Fruit fly (Drosophila melanogaster) whole organism, pupa: ENCODE results near the gene Es2.

Source experiments
- CG10348 ChIP-seq: fragments of 200-800 bp; sonication (Bioruptor generic); IDR thresholded peaks from 2 replicates; pipeline ENCODE4 v1.3.6; 2022; ENCODE audit warnings: missing biosample characterization, missing genetic modification characterization
- CG12605 ChIP-seq: fragments of 200-800 bp; sonication (Bioruptor generic); IDR thresholded peaks from 2 replicates; pipeline ENCODE4 v1.3.6; 2022; ENCODE audit warnings: missing biosample characterization, missing genetic modification characterization
- CG13204 ChIP-seq: fragments of 200-800 bp; sonication (Bioruptor generic); optimal IDR thresholded peaks from 2 replicates; lab custom pipeline; 2018; ENCODE audit warnings: missing biosample characterization, mild to moderate bottlenecking, missing genetic modification characterization, moderate library complexity
- CG14655 ChIP-seq: fragments of 200-800 bp; sonication (Bioruptor generic); optimal IDR thresholded peaks from 3 replicates; lab custom pipeline; 2017; ENCODE audit warnings: mild to moderate bottlenecking, missing biosample characterization, missing genetic modification reagents, missing genetic modification characterization
- CG15710 ChIP-seq: fragments of 200-800 bp; sonication (Bioruptor generic); optimal IDR thresholded peaks from 2 replicates; lab custom pipeline; 2018; ENCODE audit warnings: missing biosample characterization, mild to moderate bottlenecking, missing genetic modification characterization, moderate library complexity
- CG17806 ChIP-seq: fragments of 200-800 bp; sonication (Bioruptor generic); optimal IDR thresholded peaks from 2 replicates; lab custom pipeline; 2018; ENCODE audit warnings: missing biosample characterization, mild to moderate bottlenecking, missing genetic modification characterization, moderate library complexity
- CG32121 ChIP-seq: fragments of 200-800 bp; sonication (Bioruptor generic); IDR thresholded peaks from 2 replicates; pipeline ENCODE4 v1.3.6; 2022; ENCODE audit warnings: missing biosample characterization, missing genetic modification characterization
- CG34367 ChIP-seq: fragments of 200-800 bp; sonication (Bioruptor generic); optimal IDR thresholded peaks from 2 replicates; lab custom pipeline; 2018; ENCODE audit warnings: missing biosample characterization, mild to moderate bottlenecking, missing genetic modification characterization
- CG4496 ChIP-seq: fragments of 200-800 bp; sonication (Bioruptor generic); IDR thresholded peaks from 3 replicates; pipeline ENCODE4 v1.3.6; 2022; ENCODE audit warnings: missing biosample characterization, missing genetic modification characterization
- CG8159 ChIP-seq: fragments of 200-800 bp; sonication (Bioruptor generic); optimal IDR thresholded peaks from 3 replicates; lab custom pipeline; 2018; ENCODE audit warnings: missing biosample characterization, mild to moderate bottlenecking, missing genetic modification characterization, moderate library complexity
- CG8301 ChIP-seq: fragments of 200-800 bp; sonication (Bioruptor generic); optimal IDR thresholded peaks from 2 replicates; lab custom pipeline; 2018; ENCODE audit warnings: missing biosample characterization, mild to moderate bottlenecking, missing genetic modification characterization
- CG9948 ChIP-seq: fragments of 200-800 bp; sonication (Bioruptor generic); optimal IDR thresholded peaks from 2 replicates; lab custom pipeline; 2018; ENCODE audit warnings: missing biosample characterization, mild to moderate bottlenecking, missing genetic modification characterization, moderate library complexity
- D1 ChIP-seq: fragments of 200-800 bp; sonication (Bioruptor generic); optimal IDR thresholded peaks from 2 replicates; lab custom pipeline; 2018; ENCODE audit warnings: missing biosample characterization, mild to moderate bottlenecking, missing genetic modification characterization, moderate library complexity
- EcR ChIP-seq: fragments of 200-800 bp; sonication (Bioruptor generic); optimal IDR thresholded peaks from 3 replicates; lab custom pipeline; 2019; ENCODE audit warnings: missing biosample characterization, missing genetic modification characterization, mild to moderate bottlenecking, moderate library complexity, missing genetic modification reagents
- Ets98B ChIP-seq: fragments of 200-800 bp; sonication (Bioruptor generic); IDR thresholded peaks from 2 replicates; pipeline ENCODE4 v1.3.6; 2022; ENCODE audit warnings: missing biosample characterization, missing genetic modification characterization
- Pif1A ChIP-seq: fragments of 200-800 bp; sonication (Bioruptor generic); optimal IDR thresholded peaks from 3 replicates; lab custom pipeline; 2016; ENCODE audit warnings: missing biosample characterization, missing genetic modification characterization
- Pif1B ChIP-seq: fragments of 200-800 bp; sonication (Bioruptor generic); optimal IDR thresholded peaks from 3 replicates; lab custom pipeline; 2016; ENCODE audit warnings: missing biosample characterization, missing genetic modification characterization
- Snoo ChIP-seq: fragments of 200-800 bp; sonication (Bioruptor generic); optimal IDR thresholded peaks from 3 replicates; lab custom pipeline; 2017; ENCODE audit warnings: missing biosample characterization, mild to moderate bottlenecking, missing genetic modification characterization, inconsistent platforms
- fd96Ca ChIP-seq: fragments of 200-800 bp; sonication (Bioruptor generic); IDR thresholded peaks from 3 replicates; pipeline ENCODE4 v1.3.6; 2022; ENCODE audit warnings: missing biosample characterization, missing genetic modification characterization
- gl ChIP-seq: fragments of 200-800 bp; sonication (Bioruptor generic); optimal IDR thresholded peaks from 2 replicates; lab custom pipeline; 2018; ENCODE audit warnings: missing biosample characterization, mild to moderate bottlenecking, missing genetic modification characterization
- rn ChIP-seq: fragments of 200-800 bp; sonication (Bioruptor generic); IDR thresholded peaks from 2 replicates; pipeline ENCODE4 v1.3.6; 2022; ENCODE audit warnings: missing biosample characterization, missing genetic modification characterization

Es2 gene

dm6 chrX:8461147-8461546, at the start of gene Es2:
Gene Es2 (plus strand): TSS chrX:8461479.
- TF ChIP-seq D1 (tag; lab: Kevin White, UChicago) (peak; percentile 1), CG4496 (GFP tag; lab: Robert Waterston, UW) (no peak)

- TF ChIP-seq Ets98B (GFP tag; lab: Robert Waterston, UW) (peak; percentile 96), CG13204 (peak; percentile 59), D1 (tag; lab: Kevin White, UChicago) (no peak), Snoo (tag; lab: Kevin White, UChicago) (peak; percentile 25), CG17806 (no peak), CG34367 (no peak), Pif1A (peak; percentile 32), CG4496 (GFP tag; lab: Robert Waterston, UW) (peak; percentile 83), CG10348 (no peak), CG14655 (no peak), CG8301 (tag; lab: Kevin White, UChicago) (no peak), CG15710 (tag; lab: Kevin White, UChicago) (peak; percentile 0), Pif1B (GFP tag; lab: Kevin White, UChicago) (peak; percentile 37), CG9948 (no peak), CG32121 (GFP tag; lab: Robert Waterston, UW) (peak; percentile 94), CG8159 (tag; lab: Kevin White, UChicago) (no peak), CG12605 (peak; percentile 90), EcR (peak; percentile 21), fd96Ca (GFP tag; lab: Robert Waterston, UW) (peak; percentile 93), gl (tag; lab: Kevin White, UChicago) (no peak), rn (GFP tag; lab: Robert Waterston, UW) (no peak)
Measured at dm6 chrX:8411532-8411960, 49.7 kb upstream of the Es2 start, which contains the start of gene lawc. Gene lawc (minus strand): TSS chrX:8411658.

- TF ChIP-seq CG12605 (no peak), CG17806 (no peak), CG13204 (no peak), rn (GFP tag; lab: Robert Waterston, UW) (no peak), gl (tag; lab: Kevin White, UChicago) (no peak), EcR (peak; percentile 23), Pif1B (GFP tag; lab: Kevin White, UChicago) (no peak), Snoo (tag; lab: Kevin White, UChicago) (no peak), CG4496 (GFP tag; lab: Robert Waterston, UW) (0 out of 3 replicates have a peak, but pooled peaks have one; percentile 17), CG8301 (tag; lab: Kevin White, UChicago) (no peak), D1 (tag; lab: Kevin White, UChicago) (no peak), CG15710 (tag; lab: Kevin White, UChicago) (no peak), CG32121 (GFP tag; lab: Robert Waterston, UW) (no peak), CG9948 (no peak), CG14655 (no peak), fd96Ca (GFP tag; lab: Robert Waterston, UW) (0 out of 3 replicates have a peak, but pooled peaks have one; percentile 13), CG8159 (tag; lab: Kevin White, UChicago) (no peak), Ets98B (GFP tag; lab: Robert Waterston, UW) (peak; percentile 26; the same call in 1 of the 2 replicates), CG34367 (no peak), CG10348 (no peak), Pif1A (no peak)
Measured at dm6 chrX:8412197-8413160, 48.8 kb upstream of the Es2 start.

- TF ChIP-seq CG17806 (no peak), Pif1A (no peak), gl (tag; lab: Kevin White, UChicago) (no peak), D1 (tag; lab: Kevin White, UChicago) (no peak), CG8301 (tag; lab: Kevin White, UChicago) (no peak), CG34367 (no peak), CG10348 (no peak)
Measured at dm6 chrX:8413513-8414113, 47.7 kb upstream of the Es2 start.

dm6 chrX:8414351-8414750, 46.9 kb upstream of the Es2 start:
- no peak for TF ChIP-seq CG8301 (tag; lab: Kevin White, UChicago)
- TF ChIP-seq Pif1A, result no peak

dm6 chrX:8415605-8416004, 45.7 kb upstream of the Es2 start:
- TF ChIP-seq CG9948 (no peak), CG10348 (no peak), D1 (tag; lab: Kevin White, UChicago) (no peak), CG13204 (no peak), CG8301 (tag; lab: Kevin White, UChicago) (no peak), Ets98B (GFP tag; lab: Robert Waterston, UW) (no peak)
